Worm (Caenorhabditis elegans): Measurements from ENCODE around the gene xbp-1.
A peak's percentile ranks its signal among the peaks of the same experiment; 100 is the strongest.

Gene xbp-1

DNA sequence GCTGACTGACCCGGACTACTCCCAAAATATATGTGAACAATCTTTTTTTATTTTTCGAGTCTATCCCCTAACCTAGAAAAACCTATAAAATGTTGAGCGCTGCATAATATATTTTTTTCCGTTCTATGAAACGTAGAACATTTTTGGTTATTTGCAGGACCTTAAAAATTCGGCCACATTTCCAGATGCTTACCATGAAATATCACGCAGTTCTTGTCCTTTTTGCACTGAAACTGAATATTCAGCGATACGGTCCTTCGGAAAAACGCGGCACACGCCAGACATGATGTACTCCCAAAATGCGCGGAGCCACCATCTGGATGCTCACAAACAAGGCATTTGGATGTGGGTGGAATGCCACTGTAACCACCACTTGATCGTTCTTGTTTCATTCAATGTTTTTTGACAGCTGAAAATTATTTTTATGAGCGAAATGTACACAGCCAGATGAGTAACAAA is 39.2 kb downstream of the xbp-1 start, which contains the start of gene nhr-20:
nhr-20 (minus strand) TSS at position 409 of the 459 bp plus-strand sequence.
- TF ChIP-seq sox-2 (GFP tag; IDR thresholded peaks at IDR 0.05): no peak
- no peak for TF ChIP-seq C08G9.2 (tag; optimal IDR thresholded peaks at IDR 0.05)
- no peak for TF ChIP-seq pha-2 (tag; optimal IDR thresholded peaks at IDR 0.05)
- no peak for TF ChIP-seq ceh-22 (tag; optimal IDR thresholded peaks at IDR 0.05)
- TF ChIP-seq T23F11.4 (GFP tag; optimal IDR thresholded peaks at IDR 0.05): no peak
- TF ChIP-seq elt-4 (tag; optimal IDR thresholded peaks at IDR 0.05): no peak
- TF ChIP-seq hlh-8 (tag; optimal IDR thresholded peaks at IDR 0.05): no peak
- TF ChIP-seq ets-4 (tag; optimal IDR thresholded peaks at IDR 0.05): no peak
- TF ChIP-seq Y22D7AL.16 (tag; optimal IDR thresholded peaks at IDR 0.05): no peak
- no peak for TF ChIP-seq C38D4.7 (GFP tag; optimal IDR thresholded peaks at IDR 0.05)
- no peak for TF ChIP-seq elt-2 (tag; optimal IDR thresholded peaks at IDR 0.05)
- TF ChIP-seq madf-2 (tag; optimal IDR thresholded peaks at IDR 0.05): no peak
- no peak for TF ChIP-seq pax-1 (tag; optimal IDR thresholded peaks at IDR 0.05)

- peak; percentile 88 for TF ChIP-seq nfya-1 (tag; optimal IDR thresholded peaks at IDR 0.05)
- TF ChIP-seq pag-3 (tag; optimal IDR thresholded peaks at IDR 0.05; ENCODE audit: borderline replicate concordance): no peak
- TF ChIP-seq fkh-6 (tag; optimal IDR thresholded peaks at IDR 0.05): no peak
Observed at ce11 chrIII:4234642-4235295, 41.2 kb downstream of the xbp-1 start.

DNA sequence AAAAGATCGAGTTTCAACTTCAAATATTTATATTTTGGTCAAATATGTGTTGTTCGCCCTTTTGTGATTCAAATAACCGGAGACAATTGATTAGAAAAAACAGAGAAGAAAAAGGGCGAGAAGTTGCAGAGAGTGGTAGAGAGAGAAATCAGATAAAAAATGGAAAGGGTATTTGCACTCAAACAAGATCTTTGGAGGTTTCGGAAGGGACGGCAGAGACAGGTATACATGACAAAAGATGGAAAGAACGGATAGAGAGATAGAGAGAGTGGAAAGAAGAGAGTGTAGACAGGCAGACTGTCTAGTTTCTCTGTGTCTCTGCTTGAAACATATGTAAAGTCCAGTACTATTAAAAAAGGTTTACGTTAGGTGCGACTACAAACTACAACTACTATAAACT is 42.6 kb downstream of the xbp-1 start:
- peak; percentile 24 for TF ChIP-seq tbx-2 (tag; optimal IDR thresholded peaks at IDR 0.05)
- TF ChIP-seq ceh-2 (tag; optimal IDR thresholded peaks at IDR 0.05): no peak

DNA sequence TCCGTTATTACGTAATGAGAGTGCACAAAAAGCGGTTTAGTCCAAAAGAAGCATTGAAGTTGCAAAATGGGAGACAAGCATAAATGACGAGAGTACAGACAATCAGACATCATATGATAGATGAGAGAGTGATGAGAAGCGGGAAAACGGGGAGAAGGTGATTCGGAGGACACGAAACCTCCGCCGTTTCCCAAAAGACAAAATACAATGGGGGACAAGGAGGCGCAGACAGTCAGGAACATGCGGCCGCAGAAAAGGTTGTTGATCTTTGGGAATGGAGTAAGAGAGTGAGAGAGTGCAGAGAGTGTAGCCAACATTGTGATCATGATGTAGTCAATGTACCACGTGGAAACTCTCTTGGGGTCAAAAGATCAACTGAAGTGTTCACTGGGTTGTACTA is 44.1 kb downstream of the xbp-1 start:
- TF ChIP-seq fkh-10 (GFP tag; optimal IDR thresholded peaks at IDR 0.05) (no peak), syd-9 (tag; optimal IDR thresholded peaks at IDR 0.05) (peak; percentile 38), ceh-6 (GFP tag; optimal IDR thresholded peaks at IDR 0.05) (no peak), ceh-14 (tag; optimal IDR thresholded peaks at IDR 0.05) (peak; percentile 65), ets-4 (tag; optimal IDR thresholded peaks at IDR 0.05) (peak; percentile 28), elt-2 (tag; optimal IDR thresholded peaks at IDR 0.05) (no peak), ceh-34 (tag; optimal IDR thresholded peaks at IDR 0.05) (peak; percentile 70), ceh-30 (tag; optimal IDR thresholded peaks at IDR 0.05) (peak; percentile 57), ahr-1 (tag; optimal IDR thresholded peaks at IDR 0.05) (no peak), nhr-11 (tag; optimal IDR thresholded peaks at IDR 0.05) (peak; percentile 91), hlh-30 (tag; optimal IDR thresholded peaks at IDR 0.05; ENCODE audit: insufficient read depth) (peak; percentile 93), C08G9.2 (tag; optimal IDR thresholded peaks at IDR 0.05) (peak; percentile 59), ceh-22 (tag; optimal IDR thresholded peaks at IDR 0.05) (peak; percentile 39), hlh-13 (GFP tag; optimal IDR thresholded peaks at IDR 0.05) (no peak), unc-55 (GFP tag; optimal IDR thresholded peaks at IDR 0.05) (peak; percentile 85), rnt-1 (tag; optimal IDR thresholded peaks at IDR 0.05) (peak; percentile 92), ref-2 (tag; optimal IDR thresholded peaks at IDR 0.05) (peak; percentile 75), unc-42 (tag; optimal IDR thresholded peaks at IDR 0.05) (peak; percentile 59), ceh-18 (tag; optimal IDR thresholded peaks at IDR 0.05) (peak; percentile 93), pqm-1 (tag; optimal IDR thresholded peaks at IDR 0.05) (peak; percentile 81), lim-6 (tag; optimal IDR thresholded peaks at IDR 0.05) (peak; percentile 27), ceh-31 (tag; optimal IDR thresholded peaks at IDR 0.05) (peak; percentile 80), fkh-6 (tag; optimal IDR thresholded peaks at IDR 0.05) (no peak), ceh-19 (GFP tag; optimal IDR thresholded peaks at IDR 0.05) (peak; percentile 28), hlh-8 (tag; optimal IDR thresholded peaks at IDR 0.05) (peak; percentile 50), dve-1 (tag; optimal IDR thresholded peaks at IDR 0.05) (peak; percentile 74), sdc-2 (tag; optimal IDR thresholded peaks at IDR 0.05) (peak; percentile 34), fax-1 (tag; optimal IDR thresholded peaks at IDR 0.05) (peak; percentile 1), ceh-45 (GFP tag; IDR thresholded peaks at IDR 0.05) (no peak), pros-1 (tag; optimal IDR thresholded peaks at IDR 0.05) (peak; percentile 76), tbx-2 (tag; optimal IDR thresholded peaks at IDR 0.05) (peak; percentile 84), ama-1 (optimal IDR thresholded peaks at IDR 0.05) (no peak), eyg-1 (tag; optimal IDR thresholded peaks at IDR 0.05) (peak; percentile 11), tbx-7 (tag; optimal IDR thresholded peaks at IDR 0.05) (peak; percentile 5), F13H6.1 (tag; optimal IDR thresholded peaks at IDR 0.05) (peak; percentile 74), nfya-1 (tag; optimal IDR thresholded peaks at IDR 0.05) (peak; percentile 83)
